Fruit fly (Drosophila melanogaster) whole organism, embryonic: ENCODE measurements around the gene pav.

Experiments
- ATbp ChIP-seq: fragments of 200-800 bp; sonication (Bioruptor generic); optimal IDR thresholded peaks from 2 replicates; lab custom pipeline; 2017; ENCODE audit warnings: missing biosample characterization, mild to moderate bottlenecking, missing genetic modification characterization, missing genetic modification reagents
- Adf1 ChIP-seq: fragments of 200-800 bp; sonication (Bioruptor generic); IDR thresholded peaks from 2 replicates; pipeline ENCODE4 v1.3.6; 2022; ENCODE audit warnings: missing biosample characterization, missing genetic modification characterization
- Atf3 ChIP-seq: fragments of 200-800 bp; sonication (Bioruptor generic); optimal IDR thresholded peaks from 3 replicates; lab custom pipeline; 2016; ENCODE audit warnings: missing biosample characterization, missing genetic modification characterization
- Bdp1 ChIP-seq: fragments of 200-800 bp; sonication (Bioruptor generic); optimal IDR thresholded peaks from 3 replicates; lab custom pipeline; 2016; ENCODE audit warnings: missing biosample characterization, missing genetic modification characterization
- CG10431 ChIP-seq: fragments of 200-800 bp; sonication (Bioruptor generic); optimal IDR thresholded peaks from 3 replicates; lab custom pipeline; 2018; ENCODE audit warnings: missing biosample characterization, mild to moderate bottlenecking, missing genetic modification characterization
- CG11695 ChIP-seq: fragments of 200-800 bp; sonication (Bioruptor generic); IDR thresholded peaks from 3 replicates; pipeline ENCODE4 v1.3.6; 2022; ENCODE audit warnings: missing biosample characterization, missing genetic modification characterization
- CG12071 ChIP-seq: fragments of 200-800 bp; sonication (Bioruptor generic); optimal IDR thresholded peaks from 3 replicates; lab custom pipeline; 2018; ENCODE audit warnings: missing biosample characterization, mild to moderate bottlenecking, missing genetic modification characterization
- CG12219 ChIP-seq: fragments of 200-800 bp; sonication (Bioruptor generic); optimal IDR thresholded peaks from 3 replicates; lab custom pipeline; 2018; ENCODE audit warnings: missing biosample characterization, mild to moderate bottlenecking, missing genetic modification characterization
- CG12391 ChIP-seq: fragments of 200-800 bp; sonication (Bioruptor generic); optimal IDR thresholded peaks from 3 replicates; lab custom pipeline; 2018; ENCODE audit warnings: missing biosample characterization, mild to moderate bottlenecking, missing genetic modification characterization, moderate library complexity
- CG12744 ChIP-seq: fragments of 200-800 bp; sonication (Bioruptor generic); optimal IDR thresholded peaks from 2 replicates; lab custom pipeline; 2016; ENCODE audit warnings: missing biosample characterization, missing genetic modification characterization
- CG13894 ChIP-seq: fragments of 200-800 bp; sonication (Bioruptor generic); optimal IDR thresholded peaks from 3 replicates; lab custom pipeline; 2018; ENCODE audit warnings: missing biosample characterization, mild to moderate bottlenecking, missing genetic modification characterization, moderate library complexity
- CG14965 ChIP-seq: fragments of 200-800 bp; sonication (Bioruptor generic); optimal IDR thresholded peaks from 2 replicates; lab custom pipeline; 2016; ENCODE audit warnings: missing biosample characterization, missing genetic modification characterization, borderline replicate concordance
- CG17359 ChIP-seq: fragments of 200-800 bp; sonication (Bioruptor generic); optimal IDR thresholded peaks from 3 replicates; lab custom pipeline; 2018; ENCODE audit warnings: missing biosample characterization, mild to moderate bottlenecking, missing genetic modification characterization, moderate library complexity
- CG17385 ChIP-seq: fragments of 200-800 bp; sonication (Bioruptor generic); optimal IDR thresholded peaks from 3 replicates; lab custom pipeline; 2018; ENCODE audit warnings: missing biosample characterization, mild to moderate bottlenecking, missing genetic modification characterization
- CG17568 ChIP-seq: fragments of 200-800 bp; sonication (Bioruptor generic); optimal IDR thresholded peaks from 2 replicates; lab custom pipeline; 2018; ENCODE audit warnings: missing biosample characterization, mild to moderate bottlenecking, missing genetic modification characterization, moderate library complexity
- CG1792 ChIP-seq: fragments of 200-800 bp; sonication (Bioruptor generic); optimal IDR thresholded peaks from 2 replicates; lab custom pipeline; 2016; ENCODE audit warnings: missing biosample characterization, missing genetic modification characterization
- CG4424 ChIP-seq: fragments of 200-800 bp; sonication (Bioruptor generic); optimal IDR thresholded peaks from 3 replicates; lab custom pipeline; 2016; ENCODE audit warnings: missing biosample characterization, missing genetic modification characterization
- CG7372 ChIP-seq: fragments of 200-800 bp; sonication (Bioruptor generic); IDR thresholded peaks from 2 replicates; pipeline ENCODE4 v1.3.6; 2022; ENCODE audit warnings: missing biosample characterization, missing genetic modification characterization
- CG8388 ChIP-seq: fragments of 200-800 bp; sonication (Bioruptor generic); optimal IDR thresholded peaks from 2 replicates; lab custom pipeline; 2019; ENCODE audit warnings: missing biosample characterization, mild to moderate bottlenecking, missing genetic modification characterization, moderate library complexity
- CTCF ChIP-seq: fragments of 200-800 bp; sonication (Bioruptor generic); optimal IDR thresholded peaks from 2 replicates; lab custom pipeline; 2017; ENCODE audit warnings: missing biosample characterization, mild to moderate bottlenecking, missing genetic modification characterization, moderate library complexity
- Deaf1 ChIP-seq: fragments of 200-800 bp; optimal IDR thresholded peaks from 3 replicates; lab custom pipeline; 2019; ENCODE audit warnings: missing biosample characterization, mild to moderate bottlenecking, missing genetic modification characterization, moderate library complexity
- Fer1 ChIP-seq: fragments of 200-800 bp; sonication (Bioruptor generic); optimal IDR thresholded peaks from 2 replicates; lab custom pipeline; 2017; ENCODE audit warnings: missing biosample characterization, mild to moderate bottlenecking, missing genetic modification characterization
- H15 ChIP-seq: fragments of 200-800 bp; sonication (Bioruptor generic); IDR thresholded peaks from 3 replicates; pipeline ENCODE4 v1.3.6; 2022; ENCODE audit warnings: missing biosample characterization, missing genetic modification characterization
- Lim3 ChIP-seq: fragments of 200-800 bp; sonication (Bioruptor generic); IDR thresholded peaks from 2 replicates; pipeline ENCODE4 v1.3.6; 2022; ENCODE audit warnings: missing biosample characterization, missing genetic modification characterization
- Sin3A ChIP-seq: fragments of >200 bp; optimal IDR thresholded peaks from 2 replicates; lab custom pipeline; 2018
- aop ChIP-seq: fragments of 200-800 bp; sonication (Bioruptor generic); IDR thresholded peaks from 2 replicates; pipeline ENCODE4 v1.3.6; 2022; ENCODE audit warnings: missing biosample characterization, missing genetic modification characterization
- ase ChIP-seq: fragments of 200-800 bp; sonication (Bioruptor generic); IDR thresholded peaks from 3 replicates; pipeline ENCODE4 v1.3.6; 2022; ENCODE audit warnings: missing biosample characterization, missing genetic modification characterization
- bowl ChIP-seq: fragments of 200-800 bp; sonication (Bioruptor generic); IDR thresholded peaks from 2 replicates; pipeline ENCODE4 v1.3.6; 2022; ENCODE audit warnings: missing biosample characterization, missing genetic modification characterization
- bsh ChIP-seq, 2 experiments: fragments of 200-800 bp; sonication (Bioruptor generic); optimal IDR thresholded peaks; 2 replicates each; lab custom pipeline; 2017 to 2018; ENCODE audit warnings: mild to moderate bottlenecking in 2 of 2, missing biosample characterization in 2 of 2, missing genetic modification characterization in 2 of 2, moderate library complexity in 1 of 2
- chinmo ChIP-seq: fragments of 200-800 bp; sonication (Bioruptor generic); IDR thresholded peaks from 4 replicates; pipeline ENCODE4 v1.3.6; 2022; ENCODE audit warnings: missing biosample characterization, missing genetic modification characterization; ENCODE audit not compliant: partially characterized antibody
- danr ChIP-seq: fragments of 200-800 bp; sonication (Bioruptor generic); IDR thresholded peaks from 2 replicates; pipeline ENCODE4 v1.3.6; 2022; ENCODE audit warnings: missing biosample characterization, missing genetic modification characterization
- disco-r ChIP-seq: fragments of 200-800 bp; sonication (Bioruptor generic); optimal IDR thresholded peaks from 2 replicates; lab custom pipeline; 2016; ENCODE audit warnings: missing biosample characterization, missing genetic modification characterization
- fd64A ChIP-seq: fragments of 200-800 bp; sonication (Bioruptor generic); optimal IDR thresholded peaks from 3 replicates; lab custom pipeline; 2018; ENCODE audit warnings: missing biosample characterization, mild to moderate bottlenecking, missing genetic modification characterization
- ftz-f1 ChIP-seq: fragments of 200-800 bp; sonication (Bioruptor generic); optimal IDR thresholded peaks from 2 replicates; lab custom pipeline; 2016; ENCODE audit warnings: missing biosample characterization, missing genetic modification characterization
- gcm2 ChIP-seq: fragments of 200-800 bp; sonication (Bioruptor generic); optimal IDR thresholded peaks from 2 replicates; lab custom pipeline; 2016; ENCODE audit warnings: missing biosample characterization, missing genetic modification characterization
- gem ChIP-seq: fragments of 200-800 bp; sonication (Bioruptor generic); optimal IDR thresholded peaks from 2 replicates; lab custom pipeline; 2019; ENCODE audit warnings: missing biosample characterization, mild to moderate bottlenecking, missing genetic modification characterization, moderate library complexity
- hkb ChIP-seq, 2 experiments: fragments of 200-800 bp in 1 of 2; fragments of >200 bp in 1 of 2; sonication (Bioruptor generic) in 1 of 2; IDR thresholded peaks in 1 of 2; optimal IDR thresholded peaks in 1 of 2; 2 replicates each; pipeline versions ENCODE4 v1.3.6 to Lab custom; 2017 to 2022; ENCODE audit warnings: missing biosample characterization in 1 of 2, missing genetic modification characterization in 1 of 2
- kah ChIP-seq: fragments of 200-800 bp; sonication (Bioruptor generic); optimal IDR thresholded peaks from 2 replicates; lab custom pipeline; 2018; ENCODE audit warnings: missing biosample characterization, mild to moderate bottlenecking, missing genetic modification characterization
- klu ChIP-seq: fragments of 200-800 bp; sonication (Bioruptor generic); IDR thresholded peaks from 2 replicates; pipeline ENCODE4 v1.3.6; 2022; ENCODE audit warnings: missing biosample characterization, missing genetic modification characterization
- pfk ChIP-seq: fragments of 200-800 bp; sonication (Bioruptor generic); optimal IDR thresholded peaks from 2 replicates; lab custom pipeline; 2018; ENCODE audit warnings: missing biosample characterization, mild to moderate bottlenecking, missing genetic modification characterization, moderate library complexity
- phol ChIP-seq: fragments of 200-800 bp; sonication (Bioruptor generic); optimal IDR thresholded peaks from 3 replicates; lab custom pipeline; 2018; ENCODE audit warnings: missing biosample characterization, mild to moderate bottlenecking, missing genetic modification characterization, moderate library complexity
- rib ChIP-seq: fragments of 200-800 bp; sonication (Bioruptor generic); IDR thresholded peaks from 2 replicates; pipeline ENCODE4 v1.3.6; 2022; ENCODE audit warnings: missing biosample characterization, missing genetic modification characterization
- scrt ChIP-seq: fragments of 200-800 bp; sonication (Bioruptor generic); optimal IDR thresholded peaks from 2 replicates; lab custom pipeline; 2018; ENCODE audit warnings: missing biosample characterization, mild to moderate bottlenecking, missing genetic modification characterization, moderate library complexity
- sd ChIP-seq: fragments of 200-800 bp; sonication (Bioruptor generic); optimal IDR thresholded peaks from 3 replicates; lab custom pipeline; 2018; ENCODE audit warnings: missing biosample characterization, mild to moderate bottlenecking, missing genetic modification characterization, moderate library complexity
- sna ChIP-seq: fragments of 200-800 bp; sonication (Bioruptor generic); IDR thresholded peaks from 2 replicates; pipeline ENCODE4 v1.3.6; 2022; ENCODE audit warnings: missing biosample characterization, missing genetic modification characterization; ENCODE audit not compliant: partially characterized antibody
- tap ChIP-seq: fragments of 200-800 bp; optimal IDR thresholded peaks from 3 replicates; lab custom pipeline; 2019; ENCODE audit warnings: missing biosample characterization, mild to moderate bottlenecking, missing genetic modification characterization, moderate library complexity
- usp ChIP-seq: fragments of >200 bp; optimal IDR thresholded peaks from 2 replicates; lab custom pipeline; 2017; ENCODE audit warnings: missing biosample characterization, missing genetic modification characterization
- zen2 ChIP-seq: fragments of 200-800 bp; sonication (Bioruptor generic); IDR thresholded peaks from 3 replicates; pipeline ENCODE4 v1.3.6; 2022; ENCODE audit warnings: missing biosample characterization, missing genetic modification characterization; ENCODE audit not compliant: partially characterized antibody

Gene pav

DNA sequence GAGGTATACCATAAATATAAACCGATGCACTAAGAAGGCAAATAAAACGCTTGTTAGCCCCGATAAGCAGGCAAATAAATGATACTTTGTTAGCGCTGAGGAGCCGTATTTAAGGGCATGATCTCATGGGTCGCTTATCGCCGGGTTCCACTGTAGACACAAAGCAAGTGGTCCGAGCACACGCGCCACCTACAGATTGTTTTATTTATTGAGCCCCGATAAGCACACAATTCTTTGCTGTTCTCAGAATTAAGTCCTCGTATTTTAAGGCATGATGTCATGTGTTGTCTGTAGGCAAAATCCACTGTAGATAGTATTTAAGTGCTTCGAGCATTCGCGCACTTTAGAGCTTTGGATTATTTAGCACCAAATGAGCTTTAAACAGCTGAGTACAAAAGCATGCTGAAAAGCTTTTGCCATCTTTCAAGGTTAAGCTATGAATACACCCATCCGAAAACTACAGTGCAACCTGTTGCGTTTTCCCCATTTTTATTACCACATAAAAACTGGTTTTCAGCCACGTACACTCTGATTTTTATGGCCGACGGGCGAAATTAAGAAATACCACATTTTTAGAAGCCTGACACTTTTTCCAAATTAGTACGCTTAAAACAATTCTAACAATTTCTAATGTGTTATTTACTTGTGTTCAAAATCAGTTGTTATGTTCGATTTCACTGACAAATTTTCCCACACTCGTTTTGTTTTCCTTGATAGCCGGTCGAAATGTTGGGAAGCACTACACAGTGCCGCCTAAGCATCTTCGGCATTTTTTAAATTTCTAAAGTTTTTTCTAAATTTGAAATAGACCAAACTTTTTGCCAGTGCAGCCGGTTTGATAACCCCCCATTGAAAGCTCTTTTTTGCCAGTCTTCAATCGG, 2.9 kb upstream of the pav start, which contains the start of gene Sqor (continued):
- TF ChIP-seq CG7372 (GFP tag; lab: Robert Waterston, UW) (peak; percentile 60), kah (peak; percentile 44), gcm2 (GFP tag; lab: Kevin White, UChicago) (peak; percentile 65), Sin3A (lab: Kevin White, UChicago) (no peak), chinmo (peak; percentile 61; the same call in 2 of the 4 replicates), ase (peak; percentile 76; the same call in 2 of the 3 replicates), CG11695 (GFP tag; lab: Robert Waterston, UW) (peak; percentile 85), CG17359 (tag; lab: Kevin White, UChicago) (peak; percentile 86), CG1792 (GFP tag; lab: Kevin White, UChicago) (peak; percentile 85), pfk (GFP tag; lab: Kevin White, UChicago) (peak; percentile 14), klu (GFP tag; lab: Robert Waterston, UW) (peak; percentile 51), CG10431 (no peak), bowl (GFP tag; lab: Robert Waterston, UW) (peak; percentile 61), CG8388 (GFP tag; lab: Kevin White, UChicago) (peak; percentile 68), Lim3 (GFP tag; lab: Robert Waterston, UW) (peak; percentile 38; the same call in 1 of the 2 replicates), aop (GFP tag; lab: Robert Waterston, UW) (peak; percentile 73; the same call in 1 of the 2 replicates), scrt (GFP tag; lab: Kevin White, UChicago) (peak; percentile 91), Deaf1 (tag; lab: Kevin White, UChicago) (peak; percentile 55), CG12391 (tag; lab: Kevin White, UChicago) (peak; percentile 84), fd64A (GFP tag; lab: Kevin White, UChicago) (no peak), sna (no peak), CG12744 (GFP tag; lab: Kevin White, UChicago) (peak; percentile 65), disco-r (GFP tag; lab: Kevin White, UChicago) (peak; percentile 85), zen2 (GFP tag; lab: Robert Waterston, UW) (no peak), CG13894 (tag; lab: Kevin White, UChicago) (peak; percentile 85), CTCF (peak; percentile 89), ftz-f1 (GFP tag; lab: Kevin White, UChicago) (peak; percentile 98), tap (tag; lab: Kevin White, UChicago) (peak; percentile 82), Atf3 (GFP tag; lab: Kevin White, UChicago) (peak; percentile 93), Adf1 (peak; percentile 23), usp (GFP tag; lab: Kevin White, UChicago) (no peak), CG17568 (peak; percentile 16), gem (tag; lab: Kevin White, UChicago) (peak; percentile 92), rib (GFP tag; lab: Robert Waterston, UW) (peak; percentile 84), CG14965 (GFP tag; lab: Kevin White, UChicago) (peak; percentile 41), H15 (GFP tag; lab: Robert Waterston, UW) (peak; percentile 58; the same call in 2 of the 3 replicates), CG4424 (GFP tag; lab: Kevin White, UChicago) (peak; percentile 66), Bdp1 (peak; percentile 82), CG12219 (GFP tag; lab: Kevin White, UChicago) (peak; percentile 81), ATbp (GFP tag; lab: Kevin White, UChicago) (peak; percentile 73), danr (GFP tag; lab: Robert Waterston, UW) (peak; percentile 72), CG17385 (peak; percentile 83), CG12071 (peak; percentile 76), sd (tag; lab: Kevin White, UChicago) (peak; percentile 80), phol (peak; percentile 74), bsh (GFP tag; optimal IDR thresholded peaks at IDR 0.05; lab: Kevin White, UChicago) (peak; percentile 66 to 93), hkb (optimal IDR thresholded peaks at IDR 0.05; lab: Kevin White, UChicago) (no peak), hkb (GFP tag; IDR thresholded peaks at IDR 0.05; lab: Robert Waterston, UW) (peak; percentile 85), Fer1 (GFP tag; lab: Kevin White, UChicago) (peak; percentile 89)
